Fruit fly (Drosophila melanogaster): ENCODE results near the gene CG15036.

Gene CG15036

dm6 chrX:7425643-7426042 lies 1.0 kb upstream of the CG15036 start, which contains the start of gene CG32726:
TSS of gene CG32726 (minus strand) at chrX:7425743.
- TF ChIP-seq lz (GFP tag; optimal IDR thresholded peaks at IDR 0.05) (no peak), Met (GFP tag; optimal IDR thresholded peaks at IDR 0.05) (no peak), acj6 (GFP tag; optimal IDR thresholded peaks at IDR 0.05) (no peak), Hr4 (GFP tag; optimal IDR thresholded peaks at IDR 0.05) (no peak), CG6163 (GFP tag; IDR thresholded peaks at IDR 0.05) (no peak), Blimp-1 (GFP tag; optimal IDR thresholded peaks at IDR 0.05) (no peak), CG10669 (GFP tag; optimal IDR thresholded peaks at IDR 0.05) (no peak), Ets96B (tag; optimal IDR thresholded peaks at IDR 0.05) (no peak), CG6854 (GFP tag; optimal IDR thresholded peaks at IDR 0.05) (no peak)

- TF ChIP-seq Eip78C (GFP tag) = no peak
- no peak for TF ChIP-seq pdm3 (GFP tag; optimal IDR thresholded peaks at IDR 0.05)
- TF ChIP-seq salr (GFP tag; optimal IDR thresholded peaks at IDR 0.05) = no peak
- TF ChIP-seq vri (GFP tag; optimal IDR thresholded peaks at IDR 0.05) = no peak
- no peak for TF ChIP-seq acj6 (GFP tag; optimal IDR thresholded peaks at IDR 0.05)
- no peak for TF ChIP-seq Eip93F (GFP tag; optimal IDR thresholded peaks at IDR 0.05)
- no peak for TF ChIP-seq CG34406 (GFP tag; optimal IDR thresholded peaks at IDR 0.05)
- no peak for TF ChIP-seq Eip75B (GFP tag; optimal IDR thresholded peaks at IDR 0.05)
- TF ChIP-seq dac (GFP tag; optimal IDR thresholded peaks at IDR 0.05) = no peak
- no peak for TF ChIP-seq svp (GFP tag)
Measured at dm6 chrX:7422577-7422976, 2.1 kb downstream of the CG15036 start.

- no peak for TF ChIP-seq Smox (GFP tag; optimal IDR thresholded peaks at IDR 0.05)
- no peak for TF ChIP-seq CG1621 (tag; optimal IDR thresholded peaks at IDR 0.05)
- no peak for TF ChIP-seq Blimp-1 (GFP tag; optimal IDR thresholded peaks at IDR 0.05)
- no peak for TF ChIP-seq CG8119 (GFP tag; IDR thresholded peaks at IDR 0.05)
- no peak for TF ChIP-seq fkh (GFP tag; optimal IDR thresholded peaks at IDR 0.05)
- no peak for TF ChIP-seq Sox14 (GFP tag; optimal IDR thresholded peaks at IDR 0.05)
- TF ChIP-seq Lpt (GFP tag; optimal IDR thresholded peaks at IDR 0.05) = no peak
- no peak for TF ChIP-seq fd85E (GFP tag; optimal IDR thresholded peaks at IDR 0.05)
- no peak for TF ChIP-seq CG32006 (GFP tag; optimal IDR thresholded peaks at IDR 0.05)
- TF ChIP-seq topi (GFP tag; optimal IDR thresholded peaks at IDR 0.05) = no peak
- no peak for TF ChIP-seq CG7368 (GFP tag; optimal IDR thresholded peaks at IDR 0.05)
- no peak for TF ChIP-seq svp (GFP tag)
- TF ChIP-seq Gug (GFP tag; IDR thresholded peaks at IDR 0.05) = no peak
- TF ChIP-seq net (GFP tag; optimal IDR thresholded peaks at IDR 0.05) = no peak
- TF ChIP-seq ss (GFP tag; optimal IDR thresholded peaks at IDR 0.05) = no peak
- TF ChIP-seq CG10631 (GFP tag; optimal IDR thresholded peaks at IDR 0.05) = no peak
- TF ChIP-seq pdm3 (GFP tag; optimal IDR thresholded peaks at IDR 0.05) = no peak
- TF ChIP-seq CG34406 (GFP tag; optimal IDR thresholded peaks at IDR 0.05) = no peak
Measured at dm6 chrX:7418294-7418693, 6.3 kb downstream of the CG15036 start, which contains the start of gene rumpel. TSS of gene rumpel (plus strand) at chrX:7418594.

dm6 chrX:7417875-7418274 lies 6.8 kb downstream of the CG15036 start:
- TF ChIP-seq Blimp-1 (GFP tag; optimal IDR thresholded peaks at IDR 0.05) (no peak), CG6276 (GFP tag; optimal IDR thresholded peaks at IDR 0.05) (no peak), Sox14 (GFP tag; optimal IDR thresholded peaks at IDR 0.05) (no peak), eg (GFP tag; IDR thresholded peaks at IDR 0.05) (no peak), CG34406 (GFP tag; optimal IDR thresholded peaks at IDR 0.05) (no peak), CG6163 (GFP tag; IDR thresholded peaks at IDR 0.05) (no peak)

- TF ChIP-seq topi (GFP tag; optimal IDR thresholded peaks at IDR 0.05) (no peak), Hr39 (GFP tag; optimal IDR thresholded peaks at IDR 0.05) (no peak), CG9139 (GFP tag; optimal IDR thresholded peaks at IDR 0.05) (no peak), CG16779 (tag; optimal IDR thresholded peaks at IDR 0.05) (no peak), acj6 (GFP tag; optimal IDR thresholded peaks at IDR 0.05) (no peak), cyc (GFP tag; optimal IDR thresholded peaks at IDR 0.05) (no peak), Lpt (GFP tag; optimal IDR thresholded peaks at IDR 0.05) (no peak), net (GFP tag; optimal IDR thresholded peaks at IDR 0.05) (no peak), dac (GFP tag; optimal IDR thresholded peaks at IDR 0.05) (no peak), fd85E (GFP tag; optimal IDR thresholded peaks at IDR 0.05) (no peak), CG7368 (GFP tag; optimal IDR thresholded peaks at IDR 0.05) (no peak), Sox102F (GFP tag; optimal IDR thresholded peaks at IDR 0.05) (no peak), dsx (GFP tag; optimal IDR thresholded peaks at IDR 0.05; ENCODE audit: poor library complexity, severe bottlenecking) (no peak), CG6163 (GFP tag; IDR thresholded peaks at IDR 0.05) (no peak), Smox (GFP tag; optimal IDR thresholded peaks at IDR 0.05) (no peak), CG4318 (GFP tag; optimal IDR thresholded peaks at IDR 0.05) (no peak)
Measured at dm6 chrX:7416953-7417352, 7.7 kb downstream of the CG15036 start, which contains the start of gene CG34337. TSS of gene CG34337 (plus strand) at chrX:7417253.

Data from whole organism, prepupa.